Fruit fly (Drosophila melanogaster) whole organism, embryonic: ENCODE data around the gene RpL28.

Experiments used
- BEAF-32 ChIP-seq: fragments of 200-800 bp; sonication (Bioruptor generic); optimal IDR thresholded peaks from 3 replicates; lab custom pipeline; 2017; ENCODE audit warnings: missing biosample characterization, missing genetic modification characterization, mild to moderate bottlenecking, moderate library complexity, missing genetic modification reagents
- CG12104 ChIP-seq: fragments of 200-800 bp; sonication (Bioruptor generic); optimal IDR thresholded peaks from 3 replicates; lab custom pipeline; 2016; ENCODE audit warnings: missing biosample characterization, missing genetic modification characterization
- CG13287 ChIP-seq: fragments of 200-800 bp; sonication (Bioruptor generic); IDR thresholded peaks from 2 replicates; pipeline ENCODE4 v1.3.6; 2022; ENCODE audit warnings: missing biosample characterization, missing genetic modification characterization; ENCODE audit not compliant: partially characterized antibody
- CG17612 ChIP-seq: fragments of 200-800 bp; sonication (Bioruptor generic); IDR thresholded peaks from 2 replicates; pipeline ENCODE4 v1.3.6; 2022; ENCODE audit warnings: missing biosample characterization, missing genetic modification characterization
- CG17912 ChIP-seq: fragments of 200-800 bp; sonication (Bioruptor generic); optimal IDR thresholded peaks from 2 replicates; lab custom pipeline; 2018; ENCODE audit warnings: missing biosample characterization, mild to moderate bottlenecking, missing genetic modification characterization
- CG18262 ChIP-seq: fragments of 200-800 bp; optimal IDR thresholded peaks from 3 replicates; lab custom pipeline; 2019; ENCODE audit warnings: missing biosample characterization, mild to moderate bottlenecking, missing genetic modification characterization, moderate library complexity
- CG2712 ChIP-seq: fragments of 200-800 bp; optimal IDR thresholded peaks from 3 replicates; lab custom pipeline; 2019; ENCODE audit warnings: missing biosample characterization, mild to moderate bottlenecking, missing genetic modification characterization, moderate library complexity
- CG3281 ChIP-seq: fragments of 200-800 bp; sonication (Bioruptor generic); optimal IDR thresholded peaks from 3 replicates; lab custom pipeline; 2017; ENCODE audit warnings: missing biosample characterization, mild to moderate bottlenecking, missing genetic modification characterization
- CG4730 ChIP-seq: fragments of 200-800 bp; sonication (Bioruptor generic); IDR thresholded peaks from 2 replicates; pipeline ENCODE4 v1.3.6; 2022; ENCODE audit warnings: missing biosample characterization, missing genetic modification characterization
- CG7372 ChIP-seq: fragments of 200-800 bp; sonication (Bioruptor generic); IDR thresholded peaks from 2 replicates; pipeline ENCODE4 v1.3.6; 2022; ENCODE audit warnings: missing biosample characterization, missing genetic modification characterization
- CG7556 ChIP-seq: fragments of 200-800 bp; sonication (Bioruptor generic); optimal IDR thresholded peaks from 2 replicates; lab custom pipeline; 2017; ENCODE audit warnings: missing biosample characterization, mild to moderate bottlenecking, missing genetic modification characterization
- CG8089 ChIP-seq: fragments of 200-800 bp; sonication (Bioruptor generic); optimal IDR thresholded peaks from 3 replicates; lab custom pipeline; 2016; ENCODE audit warnings: missing biosample characterization, missing genetic modification characterization
- CG8478 ChIP-seq: fragments of >200 bp; optimal IDR thresholded peaks from 2 replicates; lab custom pipeline; 2018
- CG9727 ChIP-seq: fragments of 200-800 bp; sonication (Bioruptor generic); optimal IDR thresholded peaks from 3 replicates; lab custom pipeline; 2017; ENCODE audit warnings: missing biosample characterization, mild to moderate bottlenecking, missing genetic modification characterization
- Chrac-16 ChIP-seq: fragments of 200-800 bp; sonication (Bioruptor generic); optimal IDR thresholded peaks from 3 replicates; lab custom pipeline; 2016; ENCODE audit warnings: missing biosample characterization, missing genetic modification characterization
- Dek ChIP-seq: fragments of 200-800 bp; sonication (Bioruptor generic); optimal IDR thresholded peaks from 3 replicates; lab custom pipeline; 2019; ENCODE audit warnings: missing biosample characterization, mild to moderate bottlenecking, missing genetic modification characterization, moderate library complexity
- Drgx ChIP-seq: fragments of 200-800 bp; sonication (Bioruptor generic); IDR thresholded peaks from 2 replicates; pipeline ENCODE4 v1.3.6; 2022; ENCODE audit warnings: missing biosample characterization, missing genetic modification characterization
- Eip74EF ChIP-seq, 2 experiments: fragments of 200-800 bp in 1 of 2; fragments of >200 bp in 1 of 2; sonication (Bioruptor generic) in 1 of 2; optimal IDR thresholded peaks; 2 replicates each; lab custom pipeline; 2017 to 2019; ENCODE audit warnings: missing biosample characterization in 2 of 2, missing genetic modification characterization in 2 of 2, mild to moderate bottlenecking in 1 of 2, moderate library complexity in 1 of 2
- Hey ChIP-seq: fragments of 200-800 bp; sonication (Bioruptor generic); optimal IDR thresholded peaks from 3 replicates; lab custom pipeline; 2018; ENCODE audit warnings: missing biosample characterization, mild to moderate bottlenecking, missing genetic modification characterization
- Hr51 ChIP-seq, 2 experiments: fragments of 200-800 bp; sonication (Bioruptor generic); optimal IDR thresholded peaks; 2 replicates in 1 of 2; 3 replicates in 1 of 2; lab custom pipeline; 2016 to 2018; ENCODE audit warnings: missing biosample characterization in 2 of 2, missing genetic modification characterization in 2 of 2, mild to moderate bottlenecking in 1 of 2, moderate library complexity in 1 of 2
- MESR4 ChIP-seq: fragments of 200-800 bp; sonication (Bioruptor generic); optimal IDR thresholded peaks from 2 replicates; lab custom pipeline; 2018; ENCODE audit warnings: missing biosample characterization, mild to moderate bottlenecking, missing genetic modification characterization, moderate library complexity
- Mad ChIP-seq: fragments of 200-800 bp; sonication (Bioruptor generic); optimal IDR thresholded peaks from 2 replicates; lab custom pipeline; 2016; ENCODE audit warnings: missing biosample characterization, missing genetic modification characterization
- Max ChIP-seq: fragments of 200-800 bp; sonication (Bioruptor generic); optimal IDR thresholded peaks from 2 replicates; lab custom pipeline; 2016; ENCODE audit warnings: missing biosample characterization, mild to moderate bottlenecking, missing genetic modification characterization
- Med ChIP-seq: fragments of 200-800 bp; sonication (Bioruptor generic); peaks from one replicate; lab custom pipeline; 2016; ENCODE audit warnings: missing biosample characterization, missing genetic modification characterization, mild to moderate bottlenecking, inconsistent platforms, moderate library complexity
- Meics ChIP-seq: fragments of 200-800 bp; sonication (Bioruptor generic); optimal IDR thresholded peaks from 2 replicates; lab custom pipeline; 2017; ENCODE audit warnings: missing biosample characterization, mild to moderate bottlenecking, missing genetic modification characterization
- abd-A ChIP-seq: fragments of 200-800 bp; sonication (Bioruptor generic); optimal IDR thresholded peaks from 3 replicates; lab custom pipeline; 2019; ENCODE audit warnings: missing biosample characterization, mild to moderate bottlenecking, missing genetic modification characterization, moderate library complexity
- ac ChIP-seq: fragments of 200-800 bp; sonication (Bioruptor generic); optimal IDR thresholded peaks from 3 replicates; lab custom pipeline; 2017; ENCODE audit warnings: missing biosample characterization, mild to moderate bottlenecking, missing genetic modification characterization
- al ChIP-seq: fragments of 200-800 bp; sonication (Bioruptor generic); IDR thresholded peaks from 2 replicates; pipeline ENCODE4 v1.3.6; 2022; ENCODE audit warnings: missing biosample characterization, missing genetic modification characterization
- ato ChIP-seq: fragments of 200-800 bp; sonication (Bioruptor generic); IDR thresholded peaks from 2 replicates; pipeline ENCODE4 v1.3.6; 2022; ENCODE audit warnings: missing biosample characterization, missing genetic modification characterization; ENCODE audit not compliant: partially characterized antibody
- bsh ChIP-seq, 2 experiments: fragments of 200-800 bp; sonication (Bioruptor generic); optimal IDR thresholded peaks; 2 replicates each; lab custom pipeline; 2017 to 2018; ENCODE audit warnings: mild to moderate bottlenecking in 2 of 2, missing biosample characterization in 2 of 2, missing genetic modification characterization in 2 of 2, moderate library complexity in 1 of 2
- cg ChIP-seq: fragments of 200-800 bp; sonication (Bioruptor generic); optimal IDR thresholded peaks from 3 replicates; lab custom pipeline; 2019; ENCODE audit warnings: missing biosample characterization, mild to moderate bottlenecking, missing genetic modification characterization, moderate library complexity
- chif ChIP-seq, 2 experiments: fragments of 200-800 bp; sonication (Bioruptor generic); optimal IDR thresholded peaks; 3 replicates each; lab custom pipeline; 2016; ENCODE audit warnings: missing biosample characterization in 2 of 2, missing genetic modification characterization in 2 of 2
- chinmo ChIP-seq: fragments of 200-800 bp; sonication (Bioruptor generic); IDR thresholded peaks from 4 replicates; pipeline ENCODE4 v1.3.6; 2022; ENCODE audit warnings: missing biosample characterization, missing genetic modification characterization; ENCODE audit not compliant: partially characterized antibody
- crc ChIP-seq: fragments of 200-800 bp; sonication (Bioruptor generic); optimal IDR thresholded peaks from 2 replicates; lab custom pipeline; 2016; ENCODE audit warnings: missing biosample characterization, missing genetic modification characterization
- dmrt99B ChIP-seq: fragments of 200-800 bp; sonication (Bioruptor generic); optimal IDR thresholded peaks from 2 replicates; lab custom pipeline; 2018; ENCODE audit warnings: missing biosample characterization, mild to moderate bottlenecking, missing genetic modification characterization, moderate library complexity
- fd3F ChIP-seq: fragments of 200-800 bp; sonication (Bioruptor generic); optimal IDR thresholded peaks from 2 replicates; lab custom pipeline; 2018; ENCODE audit warnings: missing biosample characterization, mild to moderate bottlenecking, missing genetic modification characterization, moderate library complexity
- fd64A ChIP-seq: fragments of 200-800 bp; sonication (Bioruptor generic); optimal IDR thresholded peaks from 3 replicates; lab custom pipeline; 2018; ENCODE audit warnings: missing biosample characterization, mild to moderate bottlenecking, missing genetic modification characterization
- gem ChIP-seq: fragments of 200-800 bp; sonication (Bioruptor generic); optimal IDR thresholded peaks from 2 replicates; lab custom pipeline; 2019; ENCODE audit warnings: missing biosample characterization, mild to moderate bottlenecking, missing genetic modification characterization, moderate library complexity
- lmd ChIP-seq: fragments of 200-800 bp; sonication (Bioruptor generic); IDR thresholded peaks from 2 replicates; pipeline ENCODE4 v1.3.6; 2022; ENCODE audit warnings: missing biosample characterization, missing genetic modification characterization
- mld ChIP-seq: fragments of 200-800 bp; sonication (Bioruptor generic); IDR thresholded peaks from 3 replicates; pipeline ENCODE4 v1.3.6; 2022; ENCODE audit warnings: missing biosample characterization, missing genetic modification characterization; ENCODE audit not compliant: partially characterized antibody
- nmo ChIP-seq: fragments of 200-800 bp; sonication (Bioruptor generic); optimal IDR thresholded peaks from 2 replicates; lab custom pipeline; 2018; ENCODE audit warnings: missing biosample characterization, mild to moderate bottlenecking, missing genetic modification characterization, moderate library complexity
- odd ChIP-seq: fragments of 200-800 bp; sonication (Bioruptor generic); optimal IDR thresholded peaks from 2 replicates; lab custom pipeline; 2017; ENCODE audit warnings: missing biosample characterization, mild to moderate bottlenecking, missing genetic modification characterization
- prd ChIP-seq, 3 experiments: fragments of >200 bp in 2 of 3; fragments of 200-800 bp in 1 of 3; sonication (Bioruptor generic) in 1 of 3; optimal IDR thresholded peaks in 2 of 3; IDR thresholded peaks in 1 of 3; 2 replicates in 2 of 3; 3 replicates in 1 of 3; pipeline versions ENCODE4 v1.3.6 to Lab custom; 2017 to 2022; ENCODE audit warnings: missing biosample characterization in 1 of 3, missing genetic modification characterization in 1 of 3
- sima ChIP-seq: fragments of 200-800 bp; sonication (Bioruptor generic); optimal IDR thresholded peaks from 2 replicates; lab custom pipeline; 2016; ENCODE audit warnings: missing biosample characterization, missing genetic modification characterization
- tna ChIP-seq: fragments of 200-800 bp; sonication (Bioruptor generic); IDR thresholded peaks from 2 replicates; pipeline ENCODE4 v1.3.6; 2022; ENCODE audit warnings: missing biosample characterization, missing genetic modification characterization; ENCODE audit not compliant: partially characterized antibody
- tx ChIP-seq: fragments of 200-800 bp; sonication (Bioruptor generic); optimal IDR thresholded peaks from 2 replicates; lab custom pipeline; 2016; ENCODE audit warnings: missing biosample characterization, missing genetic modification characterization
- unc-4 ChIP-seq: fragments of 200-800 bp; sonication (Bioruptor generic); IDR thresholded peaks from 2 replicates; pipeline ENCODE4 v1.3.6; 2022; ENCODE audit warnings: missing biosample characterization, missing genetic modification characterization; ENCODE audit not compliant: partially characterized antibody
- unpg ChIP-seq: fragments of 200-800 bp; sonication (Bioruptor generic); optimal IDR thresholded peaks from 3 replicates; lab custom pipeline; 2018; ENCODE audit warnings: missing biosample characterization, mild to moderate bottlenecking, missing genetic modification characterization, moderate library complexity
- usp ChIP-seq: fragments of >200 bp; optimal IDR thresholded peaks from 2 replicates; lab custom pipeline; 2017; ENCODE audit warnings: missing biosample characterization, missing genetic modification characterization
- zfh2 ChIP-seq: fragments of 200-800 bp; sonication (Bioruptor generic); optimal IDR thresholded peaks from 2 replicates; lab custom pipeline; 2016; ENCODE audit warnings: missing biosample characterization, missing genetic modification characterization

RpL28 gene

dm6 chr3L:3259703-3260102 lies 36.9 kb upstream of the RpL28 start (continued):
- TF ChIP-seq zfh2 (GFP tag; lab: Kevin White, UChicago), result no peak
- peak; percentile 7 for TF ChIP-seq unpg (GFP tag; lab: Kevin White, UChicago)
- no peak for TF ChIP-seq Hr51 (GFP tag; optimal IDR thresholded peaks at IDR 0.05; lab: Kevin White, UChicago)
- no peak for TF ChIP-seq Mad (GFP tag; lab: Kevin White, UChicago)
- no peak for TF ChIP-seq cg (GFP tag; lab: Kevin White, UChicago)
- no peak for TF ChIP-seq Eip74EF (GFP tag; optimal IDR thresholded peaks at IDR 0.05; lab: Kevin White, UChicago)
- TF ChIP-seq Hey, result no peak
- TF ChIP-seq prd (optimal IDR thresholded peaks at IDR 0.05; lab: Kevin White, UChicago), result no peak
- TF ChIP-seq prd (GFP tag; IDR thresholded peaks at IDR 0.05; lab: Robert Waterston, UW), result peak; percentile 50; the same call in 2 of the 3 replicates
- TF ChIP-seq Max (GFP tag; lab: Kevin White, UChicago), result no peak
- peak; percentile 16 for TF ChIP-seq CG2712
- no peak for TF ChIP-seq abd-A (tag; lab: Kevin White, UChicago)
- TF ChIP-seq CG18262 (tag; lab: Kevin White, UChicago), result peak; percentile 1
- TF ChIP-seq fd64A, result no peak
- no peak for TF ChIP-seq unc-4
- no peak for TF ChIP-seq ac
- no peak for TF ChIP-seq CG8089
- no peak for TF ChIP-seq sima (GFP tag; lab: Kevin White, UChicago)
- no peak for TF ChIP-seq usp (GFP tag; lab: Kevin White, UChicago)
- TF ChIP-seq CG17912 (GFP tag; lab: Kevin White, UChicago), result no peak
- no peak for TF ChIP-seq odd (GFP tag; lab: Kevin White, UChicago)
- no peak for TF ChIP-seq CG8478
- TF ChIP-seq CG13287 (GFP tag; lab: Robert Waterston, UW), result no peak
- no peak for TF ChIP-seq tx (GFP tag; lab: Kevin White, UChicago)
- TF ChIP-seq al (GFP tag; lab: Robert Waterston, UW), result no peak
- peak; percentile 50 for TF ChIP-seq Med (GFP tag; lab: Kevin White, UChicago)
- TF ChIP-seq ato (GFP tag; lab: Robert Waterston, UW), result no peak
- TF ChIP-seq MESR4 (GFP tag; lab: Kevin White, UChicago), result no peak
- no peak for TF ChIP-seq tna (GFP tag; lab: Robert Waterston, UW)
- no peak for TF ChIP-seq CG12104 (GFP tag; lab: Kevin White, UChicago)
- TF ChIP-seq Dek (tag; lab: Kevin White, UChicago), result no peak
- TF ChIP-seq mld (GFP tag; lab: Robert Waterston, UW), result no peak
- no peak for TF ChIP-seq Chrac-16 (GFP tag; lab: Kevin White, UChicago)
- TF ChIP-seq chif (GFP tag; optimal IDR thresholded peaks at IDR 0.05; lab: Kevin White, UChicago), result no peak
- TF ChIP-seq chinmo (GFP tag; lab: Robert Waterston, UW), result no peak
- no peak for TF ChIP-seq BEAF-32 (GFP tag; lab: Kevin White, UChicago)
- TF ChIP-seq Meics (GFP tag; lab: Kevin White, UChicago), result no peak
- TF ChIP-seq crc (GFP tag; lab: Kevin White, UChicago), result no peak
- TF ChIP-seq CG3281 (GFP tag; lab: Kevin White, UChicago), result no peak
- peak; percentile 1 for TF ChIP-seq dmrt99B (tag; lab: Kevin White, UChicago)
- TF ChIP-seq fd3F (GFP tag; lab: Kevin White, UChicago), result no peak
- 0 out of 2 replicates have a peak, but pooled peaks have one; percentile 27 for TF ChIP-seq CG4730 (GFP tag; lab: Robert Waterston, UW)
- no peak for TF ChIP-seq CG17612
- no peak for TF ChIP-seq CG7372
- peak; percentile 5 for TF ChIP-seq nmo (GFP tag; lab: Kevin White, UChicago)
- peak; percentile 92 for TF ChIP-seq Drgx (GFP tag; lab: Robert Waterston, UW)
- TF ChIP-seq bsh (GFP tag; optimal IDR thresholded peaks at IDR 0.05; lab: Kevin White, UChicago), result peak; percentile 24 to 73
- peak; percentile 24 for TF ChIP-seq gem (tag; lab: Kevin White, UChicago)
- peak; percentile 28; the same call in 1 of the 2 replicates for TF ChIP-seq lmd (GFP tag; lab: Robert Waterston, UW)
- no peak for TF ChIP-seq CG7556 (GFP tag; lab: Kevin White, UChicago)
- TF ChIP-seq CG9727 (GFP tag; lab: Kevin White, UChicago), result no peak
